Worm (Caenorhabditis elegans) whole organism, midembryonic: ENCODE measurements around the gene ape-1.

ENCODE experiments used
- T22C8.4 ChIP-seq: fragments of 200-800 bp; sonication (Bioruptor generic); IDR thresholded peaks from 2 replicates; pipeline ENCODE4 v1.3.6; 2022; ENCODE audit warnings: missing genetic modification characterization, missing compliant biosample characterization
- cog-1 ChIP-seq: sonication (generic microtip); optimal IDR thresholded peaks from 2 replicates; lab custom pipeline; 2016; ENCODE audit warnings: missing genetic modification characterization, missing compliant biosample characterization
- flt-1 ChIP-seq: fragments of 200-800 bp; sonication (Bioruptor generic); IDR thresholded peaks from 2 replicates; pipeline ENCODE4 v1.3.6; 2022; ENCODE audit warnings: missing genetic modification characterization, missing compliant biosample characterization
- klf-2 ChIP-seq: fragments of 200-800 bp; sonication (Bioruptor generic); conservative IDR thresholded peaks from 2 replicates; pipeline ENCODE4 v1.3.6; 2022; ENCODE audit warnings: missing genetic modification reagents, missing genetic modification characterization, missing compliant biosample characterization
- med-1 ChIP-seq: sonication (generic microtip); optimal IDR thresholded peaks from 2 replicates; lab custom pipeline; 2017; ENCODE audit warnings: missing genetic modification characterization, mild to moderate bottlenecking, missing compliant biosample characterization, antibody characterized with exemption, missing genetic modification reagents; ENCODE audit not compliant: insufficient read depth
- ref-1 ChIP-seq: fragments of 200-800 bp; sonication (Bioruptor generic); conservative IDR thresholded peaks from 2 replicates; pipeline ENCODE4 v1.3.6; 2022; ENCODE audit warnings: missing genetic modification reagents, missing genetic modification characterization, missing compliant biosample characterization
- tab-1 ChIP-seq: fragments of 200-800 bp; sonication (Bioruptor generic); IDR thresholded peaks from 2 replicates; pipeline ENCODE4 v1.3.6; 2022; ENCODE audit warnings: missing genetic modification characterization, missing compliant biosample characterization
- ztf-23 ChIP-seq: fragments of 200-800 bp; sonication (Bioruptor generic); IDR thresholded peaks from 2 replicates; pipeline ENCODE4 v1.3.6; 2022; ENCODE audit warnings: missing genetic modification reagents, missing genetic modification characterization, missing compliant biosample characterization
- ztf-29 ChIP-seq: fragments of 200-800 bp; sonication (Bioruptor generic); IDR thresholded peaks from 2 replicates; pipeline ENCODE4 v1.3.6; 2022; ENCODE audit warnings: missing genetic modification reagents, missing genetic modification characterization, missing compliant biosample characterization

Gene ape-1

ce11 chrV:11725971-11726370, 50.2 kb downstream of the ape-1 start, which contains the start of gene daf-11:
Gene daf-11 (minus strand): TSS chrV:11726071.
- TF ChIP-seq ztf-23 (GFP tag; lab: Robert Waterston, UW) (no peak), cog-1 (tag; lab: Kevin White, UChicago) (no peak), flt-1 (GFP tag; lab: Robert Waterston, UW) (no peak), ztf-29 (GFP tag; lab: Robert Waterston, UW) (no peak), tab-1 (GFP tag; lab: Robert Waterston, UW) (no peak), med-1 (no peak), T22C8.4 (GFP tag; lab: Robert Waterston, UW) (no peak), ref-1 (GFP tag; lab: Robert Waterston, UW) (no peak), klf-2 (GFP tag; lab: Robert Waterston, UW) (no peak)

- TF ChIP-seq ref-1 (GFP tag; lab: Robert Waterston, UW) (no peak), ztf-23 (GFP tag; lab: Robert Waterston, UW) (no peak), tab-1 (GFP tag; lab: Robert Waterston, UW) (no peak), med-1 (no peak), ztf-29 (GFP tag; lab: Robert Waterston, UW) (no peak), cog-1 (tag; lab: Kevin White, UChicago) (no peak), T22C8.4 (GFP tag; lab: Robert Waterston, UW) (no peak), flt-1 (GFP tag; lab: Robert Waterston, UW) (no peak), klf-2 (GFP tag; lab: Robert Waterston, UW) (no peak)
Measured at ce11 chrV:11730060-11730459, 54.3 kb downstream of the ape-1 start, which contains the start of gene rhr-2. Gene rhr-2 (minus strand): TSS chrV:11730160.

- TF ChIP-seq klf-2 (GFP tag; lab: Robert Waterston, UW), result no peak
- TF ChIP-seq T22C8.4 (GFP tag; lab: Robert Waterston, UW), result no peak
- no peak for TF ChIP-seq tab-1 (GFP tag; lab: Robert Waterston, UW)
- TF ChIP-seq ref-1 (GFP tag; lab: Robert Waterston, UW), result no peak
- no peak for TF ChIP-seq ztf-23 (GFP tag; lab: Robert Waterston, UW)
- TF ChIP-seq med-1, result no peak
- TF ChIP-seq flt-1 (GFP tag; lab: Robert Waterston, UW), result no peak
- TF ChIP-seq cog-1 (tag; lab: Kevin White, UChicago), result no peak
- TF ChIP-seq ztf-29 (GFP tag; lab: Robert Waterston, UW), result no peak
Measured at ce11 chrV:11732049-11732448, 56.3 kb downstream of the ape-1 start.

ce11 chrV:11733460-11733859, 57.7 kb downstream of the ape-1 start, which contains the start of gene npp-22:
Gene npp-22 (minus strand): TSS chrV:11733472.
- no peak for TF ChIP-seq med-1
- no peak for TF ChIP-seq ztf-29 (GFP tag; lab: Robert Waterston, UW)
- no peak for TF ChIP-seq tab-1 (GFP tag; lab: Robert Waterston, UW)
- no peak for TF ChIP-seq ref-1 (GFP tag; lab: Robert Waterston, UW)
